Worm (Caenorhabditis elegans): ENCODE data around the gene ben-1.

DNA sequence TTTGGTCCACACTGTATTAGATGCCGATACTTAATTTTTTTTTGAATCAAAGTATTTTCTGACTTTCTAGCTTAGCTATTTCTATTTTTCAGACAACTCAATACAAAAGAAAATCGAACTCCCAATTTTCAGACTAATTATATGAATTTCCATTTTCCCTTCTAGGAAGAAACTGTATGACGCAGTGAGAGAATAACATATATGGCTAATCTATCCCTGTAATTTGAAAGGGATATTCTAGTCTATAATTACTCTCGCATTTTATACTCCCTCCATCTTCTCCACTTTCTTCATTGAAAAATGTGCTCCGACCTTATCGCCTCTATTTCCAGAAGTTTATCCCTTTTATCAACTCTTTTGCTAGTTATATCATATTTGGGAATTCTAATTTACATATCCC is 11.9 kb upstream of the ben-1 start, which contains the start of gene C54C6.4:
- no peak for TF ChIP-seq nhr-76 (tag; optimal IDR thresholded peaks at IDR 0.05)
- TF ChIP-seq ama-1 (optimal IDR thresholded peaks at IDR 0.05), result no peak
- TF ChIP-seq nhr-11 (tag; optimal IDR thresholded peaks at IDR 0.05), result no peak
- TF ChIP-seq ceh-28 (tag; optimal IDR thresholded peaks at IDR 0.05), result no peak
- no peak for TF ChIP-seq ceh-16 (tag; optimal IDR thresholded peaks at IDR 0.05)
- TF ChIP-seq elt-1 (tag; optimal IDR thresholded peaks at IDR 0.05), result no peak
- TF ChIP-seq nhr-77 (tag; optimal IDR thresholded peaks at IDR 0.05), result no peak
- no peak for TF ChIP-seq zag-1 (tag; optimal IDR thresholded peaks at IDR 0.05)
- no peak for TF ChIP-seq sea-2 (GFP tag; optimal IDR thresholded peaks at IDR 0.05)
- no peak for TF ChIP-seq aly-2 (tag; optimal IDR thresholded peaks at IDR 0.05)
- TF ChIP-seq egl-27 (tag; optimal IDR thresholded peaks at IDR 0.05), result no peak

All from whole organism, L3 larva.